Fruit fly (Drosophila melanogaster): ENCODE data around the gene Acp95EF.

Acp95EF gene

DNA sequence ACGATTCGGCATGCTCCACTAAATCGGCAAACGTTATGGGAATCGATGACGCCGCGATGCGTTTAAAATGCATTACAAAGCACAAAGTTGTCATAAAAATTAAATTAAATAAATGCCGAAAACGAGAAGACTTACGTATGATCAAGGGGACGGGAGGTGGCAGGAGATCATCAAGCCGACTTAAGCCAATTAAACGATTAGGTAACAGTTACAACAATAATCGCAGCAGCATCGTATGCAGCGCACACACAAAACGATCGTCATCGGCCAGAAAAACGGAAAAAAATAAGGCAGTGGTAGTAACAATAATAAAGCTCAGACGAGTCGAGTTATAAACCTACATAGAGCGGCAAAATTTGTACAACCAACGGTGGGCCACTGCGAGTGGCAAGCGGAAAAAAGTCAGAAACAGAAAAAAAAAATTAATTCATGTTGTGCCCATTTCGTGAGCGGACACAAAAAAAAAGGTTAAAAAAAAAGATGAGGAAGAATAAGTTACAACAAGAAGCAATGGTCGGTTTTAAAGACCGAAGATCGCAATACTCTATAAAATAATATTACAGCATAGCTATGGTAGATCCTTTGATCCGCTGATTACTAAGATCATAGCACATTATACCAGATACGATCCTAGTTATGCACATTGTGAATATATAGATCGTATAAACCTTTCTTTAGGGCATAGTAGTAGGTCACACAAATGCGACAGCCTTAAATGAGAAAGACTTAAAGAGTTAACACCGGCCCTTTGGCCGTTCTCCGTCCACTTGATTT lies 22.2 kb upstream of the Acp95EF start (continued):
- no peak for TF ChIP-seq pan (optimal IDR thresholded peaks at IDR 0.05)
- TF ChIP-seq pan (GFP tag; optimal IDR thresholded peaks at IDR 0.05 in 1 of 2, IDR thresholded peaks at IDR 0.05 in 1 of 2): peak in 1 of 2 experiments; percentile 51
- peak; percentile 56 for TF ChIP-seq CG8388 (GFP tag; optimal IDR thresholded peaks at IDR 0.05)
- TF ChIP-seq ranshi (GFP tag; IDR thresholded peaks at IDR 0.05): no peak
- peak in 1 of 3 experiments; percentile 32 for TF ChIP-seq lola (GFP tag; optimal IDR thresholded peaks at IDR 0.05)
- no peak for TF ChIP-seq Poxn (GFP tag; IDR thresholded peaks at IDR 0.05)
- TF ChIP-seq Max (GFP tag; optimal IDR thresholded peaks at IDR 0.05): no peak
- no peak for TF ChIP-seq gro (GFP tag; optimal IDR thresholded peaks at IDR 0.05)
- TF ChIP-seq CG14441 (GFP tag; IDR thresholded peaks at IDR 0.05): peak; percentile 51
- TF ChIP-seq Bdp1 (GFP tag; optimal IDR thresholded peaks at IDR 0.05): no peak
- TF ChIP-seq Rfx (GFP tag; IDR thresholded peaks at IDR 0.05): 0 out of 2 replicates have a peak, but pooled peaks have one; percentile 26
- peak; percentile 0 for TF ChIP-seq pb (GFP tag; optimal IDR thresholded peaks at IDR 0.05)
- peak; percentile 65 for TF ChIP-seq CG2678 (tag; optimal IDR thresholded peaks at IDR 0.05)
- TF ChIP-seq CG11695 (GFP tag; IDR thresholded peaks at IDR 0.05): peak; percentile 43; the same call in 1 of the 3 replicates
- TF ChIP-seq Aef1 (GFP tag; IDR thresholded peaks at IDR 0.05): 0 out of 3 replicates have a peak, but pooled peaks have one; percentile 13
- peak; percentile 74 for TF ChIP-seq ttk (GFP tag; IDR thresholded peaks at IDR 0.05)
- TF ChIP-seq HHEX (GFP tag; optimal IDR thresholded peaks at IDR 0.05): peak; percentile 21
- TF ChIP-seq CG31441 (GFP tag; IDR thresholded peaks at IDR 0.05): peak; percentile 50; the same call in 1 of the 2 replicates
- TF ChIP-seq Lhr (GFP tag; optimal IDR thresholded peaks at IDR 0.05): no peak
- TF ChIP-seq CG16863 (GFP tag; optimal IDR thresholded peaks at IDR 0.05): peak; percentile 4
- no peak for TF ChIP-seq sima (GFP tag; optimal IDR thresholded peaks at IDR 0.05)
- TF ChIP-seq CG11504 (tag; optimal IDR thresholded peaks at IDR 0.05): peak; percentile 73
- peak; percentile 22 for TF ChIP-seq CG7556 (GFP tag; optimal IDR thresholded peaks at IDR 0.05)
- peak; percentile 57 for TF ChIP-seq lmd (GFP tag; IDR thresholded peaks at IDR 0.05)
- peak; percentile 54; the same call in 1 of the 2 replicates for TF ChIP-seq Ada2b (GFP tag; IDR thresholded peaks at IDR 0.05)
- peak; percentile 60 for TF ChIP-seq CG17385 (GFP tag; optimal IDR thresholded peaks at IDR 0.05)
- peak; percentile 68 for TF ChIP-seq ken (GFP tag; IDR thresholded peaks at IDR 0.05)
- peak; percentile 17 for TF ChIP-seq CG10431 (GFP tag; optimal IDR thresholded peaks at IDR 0.05)
- peak; percentile 62 for TF ChIP-seq Oli (tag; optimal IDR thresholded peaks at IDR 0.05)
- TF ChIP-seq B-H1 (GFP tag; IDR thresholded peaks at IDR 0.05): peak; percentile 14; the same call in 1 of the 3 replicates
- no peak for TF ChIP-seq CG17802 (tag; optimal IDR thresholded peaks at IDR 0.05)
- peak; percentile 16 for TF ChIP-seq cato (GFP tag; optimal IDR thresholded peaks at IDR 0.05; ENCODE audit: borderline replicate concordance)
- peak; percentile 66 for TF ChIP-seq CG7839 (tag; optimal IDR thresholded peaks at IDR 0.05)
- TF ChIP-seq tgo (GFP tag; IDR thresholded peaks at IDR 0.05): peak; percentile 54; the same call in 2 of the 3 replicates
- peak; percentile 51; the same call in 1 of the 2 replicates for TF ChIP-seq CG10366 (GFP tag; IDR thresholded peaks at IDR 0.05)
- 0 out of 3 replicates have a peak, but pooled peaks have one; percentile 36 for TF ChIP-seq CG7357 (GFP tag; IDR thresholded peaks at IDR 0.05)
- TF ChIP-seq odd (GFP tag; optimal IDR thresholded peaks at IDR 0.05): peak; percentile 12
- TF ChIP-seq lov (optimal IDR thresholded peaks at IDR 0.05): no peak
- TF ChIP-seq lov (GFP tag; IDR thresholded peaks at IDR 0.05): peak; percentile 32; the same call in 1 of the 3 replicates
- TF ChIP-seq dpn (GFP tag; optimal IDR thresholded peaks at IDR 0.05): peak in 1 of 2 experiments; percentile 45
- 0 out of 2 replicates have a peak, but pooled peaks have one; percentile 28 for TF ChIP-seq E2f1 (GFP tag; IDR thresholded peaks at IDR 0.05)
- peak; percentile 30 for TF ChIP-seq CG10209 (GFP tag; optimal IDR thresholded peaks at IDR 0.05)
- TF ChIP-seq bigmax (GFP tag; optimal IDR thresholded peaks at IDR 0.05): no peak
- TF ChIP-seq dysf (GFP tag; IDR thresholded peaks at IDR 0.05): peak; percentile 70
- TF ChIP-seq Dek (tag; optimal IDR thresholded peaks at IDR 0.05): peak; percentile 29
- no peak for TF ChIP-seq kay (GFP tag; optimal IDR thresholded peaks at IDR 0.05)
- TF ChIP-seq grau (tag; optimal IDR thresholded peaks at IDR 0.05): peak; percentile 47
- TF ChIP-seq CG13296 (GFP tag; optimal IDR thresholded peaks at IDR 0.05): peak; percentile 15
- TF ChIP-seq ems (GFP tag; optimal IDR thresholded peaks at IDR 0.05): peak; percentile 38

All from whole organism, embryonic.